Worm (Caenorhabditis elegans): ENCODE measurements around the gene srw-76.

Gene srw-76

DNA sequence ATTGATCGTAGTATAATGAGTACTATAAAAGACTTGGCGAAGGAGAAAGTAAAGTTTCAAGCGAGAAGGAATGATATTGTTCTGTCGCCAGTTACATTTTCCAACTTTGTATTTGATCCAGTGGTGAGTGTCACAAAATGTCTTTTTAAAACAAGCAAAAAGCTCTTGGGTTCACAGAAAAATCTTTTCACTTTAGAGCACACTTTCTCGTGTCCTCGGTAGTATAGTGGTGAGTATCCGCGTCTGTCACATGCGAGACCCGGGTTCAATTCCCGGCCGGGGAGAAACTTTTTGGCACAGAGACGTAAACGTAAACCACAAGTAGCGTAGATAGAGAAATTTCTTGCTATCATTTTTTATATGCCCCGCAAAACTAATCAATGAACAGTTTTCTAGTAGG lies 2.3 kb upstream of the srw-76 start (continued):
- no peak for TF ChIP-seq lir-1 (GFP tag; conservative IDR thresholded peaks at IDR 0.05)

- TF ChIP-seq nhr-179 (tag; optimal IDR thresholded peaks at IDR 0.05) (no peak), F23B12.7 (tag; optimal IDR thresholded peaks at IDR 0.05; ENCODE audit: insufficient read depth) (no peak), ztf-26 (tag; optimal IDR thresholded peaks at IDR 0.05) (no peak)
These were observed 2.2 kb downstream of the srw-76 start, which contains the start of gene mltn-11 for ce11 chrV:16635911-16636310. Gene mltn-11 (plus strand): TSS chrV:16636186.

DNA sequence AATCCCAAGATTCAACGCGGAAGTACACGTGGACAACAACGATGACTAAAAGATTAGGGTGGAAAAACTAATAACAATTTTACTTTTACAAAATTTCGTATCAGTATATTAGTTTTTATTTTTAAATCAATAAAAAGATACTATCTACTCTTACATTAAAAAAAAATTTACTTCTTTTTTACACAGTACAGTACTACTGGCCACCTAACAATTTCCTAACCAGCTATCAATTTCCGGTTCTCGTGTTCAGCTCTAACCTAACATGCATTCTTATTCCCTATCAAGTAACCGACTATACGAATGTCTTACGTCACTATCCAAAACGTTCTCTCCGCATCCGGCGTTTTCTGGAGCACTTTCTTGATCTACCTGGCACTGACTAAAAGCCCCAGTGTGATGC lies 8.5 kb downstream of the srw-76 start, which contains the start of gene srd-21:
Gene srd-21 (plus strand): TSS at position 301 of the 400 bp plus-strand sequence.
- no peak for TF ChIP-seq ztf-25 (GFP tag; IDR thresholded peaks at IDR 0.05)
- TF ChIP-seq ztf-28 (GFP tag; IDR thresholded peaks at IDR 0.05), result no peak
- no peak for TF ChIP-seq D2030.7 (GFP tag; IDR thresholded peaks at IDR 0.05)
- no peak for TF ChIP-seq nhr-27 (tag; optimal IDR thresholded peaks at IDR 0.05)
- TF ChIP-seq unc-62 (GFP tag; optimal IDR thresholded peaks at IDR 0.05), result no peak
- TF ChIP-seq hlh-26 (GFP tag; conservative IDR thresholded peaks at IDR 0.05), result no peak
- TF ChIP-seq ceh-79 (tag; optimal IDR thresholded peaks at IDR 0.05), result no peak
- TF ChIP-seq xnd-1 (tag; optimal IDR thresholded peaks at IDR 0.05), result no peak
- no peak for TF ChIP-seq F57C9.4 (tag; optimal IDR thresholded peaks at IDR 0.05)
- no peak for TF ChIP-seq Y56A3A.18 (GFP tag; IDR thresholded peaks at IDR 0.05)
- TF ChIP-seq lag-1 (GFP tag; IDR thresholded peaks at IDR 0.05), result no peak
- TF ChIP-seq lin-35 (GFP tag; optimal IDR thresholded peaks at IDR 0.05), result no peak

DNA sequence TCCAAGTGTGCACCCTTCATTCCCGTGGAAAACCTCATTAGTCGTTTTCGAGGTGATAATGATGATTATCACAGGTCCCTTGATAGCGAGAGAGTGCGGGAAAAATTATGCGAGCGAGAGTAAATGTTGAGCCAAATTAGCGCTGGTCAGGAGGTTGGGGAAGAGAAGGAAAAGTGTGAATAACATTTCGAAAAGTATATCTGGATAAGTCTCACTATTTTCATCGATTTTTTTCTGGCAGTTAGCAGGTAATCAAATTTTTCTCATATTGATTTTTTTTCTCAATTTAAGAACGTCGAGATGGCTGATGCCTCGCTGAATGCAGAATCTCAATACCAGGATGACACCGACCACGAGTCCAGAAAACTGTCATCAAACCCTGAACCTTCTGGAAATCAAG lies 9.1 kb downstream of the srw-76 start, which contains the start of gene W06G6.2:
Gene W06G6.2 (plus strand): TSS at position 301 of the 400 bp plus-strand sequence.
- TF ChIP-seq F22D6.2 (tag; optimal IDR thresholded peaks at IDR 0.05) (no peak), ceh-91 (GFP tag; IDR thresholded peaks at IDR 0.05) (no peak), unc-62 (GFP tag; optimal IDR thresholded peaks at IDR 0.05) (no peak), rpc-1 (optimal IDR thresholded peaks at IDR 0.05) (no peak), rpc-1 (tag; optimal IDR thresholded peaks at IDR 0.05) (no peak), somi-1 (GFP tag; optimal IDR thresholded peaks at IDR 0.05) (no peak), lsy-27 (tag; optimal IDR thresholded peaks at IDR 0.05; ENCODE audit: borderline replicate concordance, insufficient read depth) (no peak), nhr-27 (tag; optimal IDR thresholded peaks at IDR 0.05) (no peak), ceh-79 (tag; optimal IDR thresholded peaks at IDR 0.05) (no peak), ceh-40 (GFP tag; IDR thresholded peaks at IDR 0.05) (no peak), zim-3 (tag; optimal IDR thresholded peaks at IDR 0.05) (no peak), ama-1 (optimal IDR thresholded peaks at IDR 0.05) (no peak), ama-1 (GFP tag; optimal IDR thresholded peaks at IDR 0.05) (no peak), Y95B8A.8 (GFP tag; IDR thresholded peaks at IDR 0.05) (no peak), let-607 (tag; optimal IDR thresholded peaks at IDR 0.05) (no peak), B0336.3 (GFP tag; IDR thresholded peaks at IDR 0.05) (no peak), ztf-25 (GFP tag; IDR thresholded peaks at IDR 0.05) (no peak), hrde-1 (tag; optimal IDR thresholded peaks at IDR 0.05; ENCODE audit: borderline replicate concordance) (no peak), hlh-12 (tag; optimal IDR thresholded peaks at IDR 0.05) (no peak), attf-3 (GFP tag; conservative IDR thresholded peaks at IDR 0.05) (no peak), let-526 (GFP tag; IDR thresholded peaks at IDR 0.05) (no peak), lin-35 (GFP tag; optimal IDR thresholded peaks at IDR 0.05) (no peak)

- TF ChIP-seq nhr-80 (tag; optimal IDR thresholded peaks at IDR 0.05) (peak; percentile 59), aptf-3 (GFP tag; IDR thresholded peaks at IDR 0.05) (no peak)
These were observed 10.1 kb downstream of the srw-76 start, which contains the start of gene oac-53 for ce11 chrV:16627962-16628361. Gene oac-53 (minus strand): TSS chrV:16627970.
